Fruit fly (Drosophila melanogaster) whole organism, embryonic: ENCODE results near the gene ph-d.

Experiments
- Asciz ChIP-seq: fragments of 200-800 bp; sonication (Bioruptor generic); optimal IDR thresholded peaks from 2 replicates; lab custom pipeline; 2017; ENCODE audit warnings: missing biosample characterization, mild to moderate bottlenecking, missing genetic modification characterization, missing genetic modification reagents
- Blimp-1 ChIP-seq: fragments of 200-800 bp; sonication (Bioruptor generic); optimal IDR thresholded peaks from 3 replicates; lab custom pipeline; 2018; ENCODE audit warnings: missing biosample characterization, missing genetic modification characterization, mild to moderate bottlenecking, moderate library complexity, missing genetic modification reagents
- CG10147 ChIP-seq: fragments of 200-800 bp; sonication (Bioruptor generic); optimal IDR thresholded peaks from 2 replicates; lab custom pipeline; 2019; ENCODE audit warnings: missing biosample characterization, mild to moderate bottlenecking, missing genetic modification characterization, moderate library complexity
- CG11398 ChIP-seq: fragments of 200-800 bp; sonication (Bioruptor generic); optimal IDR thresholded peaks from 2 replicates; lab custom pipeline; 2016; ENCODE audit warnings: missing biosample characterization, missing genetic modification characterization
- CG11456 ChIP-seq: fragments of 200-800 bp; sonication (Bioruptor generic); IDR thresholded peaks from 3 replicates; pipeline ENCODE4 v1.3.6; 2022; ENCODE audit warnings: missing biosample characterization, missing genetic modification characterization
- CG12236 ChIP-seq: fragments of 200-800 bp; sonication (Bioruptor generic); optimal IDR thresholded peaks from 2 replicates; lab custom pipeline; 2016; ENCODE audit warnings: missing biosample characterization, missing genetic modification characterization
- CG14860 ChIP-seq: fragments of 200-800 bp; sonication (Bioruptor generic); IDR thresholded peaks from 3 replicates; pipeline ENCODE4 v1.3.6; 2022; ENCODE audit warnings: missing biosample characterization, missing genetic modification characterization; ENCODE audit not compliant: partially characterized antibody
- CG17829 ChIP-seq: fragments of 200-800 bp; optimal IDR thresholded peaks from 2 replicates; lab custom pipeline; 2019; ENCODE audit warnings: missing biosample characterization, mild to moderate bottlenecking, missing genetic modification characterization, moderate library complexity
- CG18599 ChIP-seq: fragments of 200-800 bp; sonication (Bioruptor generic); optimal IDR thresholded peaks from 3 replicates; lab custom pipeline; 2017; ENCODE audit warnings: missing biosample characterization, missing genetic modification characterization, mild to moderate bottlenecking, moderate library complexity, missing genetic modification reagents
- CG2678 ChIP-seq: fragments of 200-800 bp; sonication (Bioruptor generic); optimal IDR thresholded peaks from 3 replicates; lab custom pipeline; 2019; ENCODE audit warnings: missing biosample characterization, mild to moderate bottlenecking, missing genetic modification characterization, moderate library complexity
- CG2712 ChIP-seq: fragments of 200-800 bp; optimal IDR thresholded peaks from 3 replicates; lab custom pipeline; 2019; ENCODE audit warnings: missing biosample characterization, mild to moderate bottlenecking, missing genetic modification characterization, moderate library complexity
- CG31365 ChIP-seq: fragments of 200-800 bp; sonication (Bioruptor generic); optimal IDR thresholded peaks from 2 replicates; lab custom pipeline; 2018; ENCODE audit warnings: missing biosample characterization, mild to moderate bottlenecking, missing genetic modification characterization
- CG31441 ChIP-seq: fragments of 200-800 bp; sonication (Bioruptor generic); IDR thresholded peaks from 2 replicates; pipeline ENCODE4 v1.3.6; 2022; ENCODE audit warnings: missing biosample characterization, missing genetic modification characterization
- CG34376 ChIP-seq: fragments of 200-800 bp; sonication (Bioruptor generic); optimal IDR thresholded peaks from 2 replicates; lab custom pipeline; 2018; ENCODE audit warnings: missing biosample characterization, mild to moderate bottlenecking, missing genetic modification characterization
- CG4328 ChIP-seq: fragments of 200-800 bp; sonication (Bioruptor generic); optimal IDR thresholded peaks from 3 replicates; lab custom pipeline; 2017; ENCODE audit warnings: missing biosample characterization, missing genetic modification reagents, missing genetic modification characterization
- CG4360 ChIP-seq: fragments of 200-800 bp; sonication (Bioruptor generic); IDR thresholded peaks from 2 replicates; pipeline ENCODE4 v1.3.6; 2022; ENCODE audit warnings: missing biosample characterization, missing genetic modification characterization
- CG4424 ChIP-seq: fragments of 200-800 bp; sonication (Bioruptor generic); optimal IDR thresholded peaks from 3 replicates; lab custom pipeline; 2016; ENCODE audit warnings: missing biosample characterization, missing genetic modification characterization
- CG6175 ChIP-seq: fragments of 200-800 bp; sonication (Bioruptor generic); IDR thresholded peaks from 3 replicates; pipeline ENCODE4 v1.3.6; 2022; ENCODE audit warnings: missing biosample characterization, missing genetic modification characterization
- CG8765 ChIP-seq: fragments of 200-800 bp; sonication (Bioruptor generic); IDR thresholded peaks from 2 replicates; pipeline ENCODE4 v1.3.6; 2022; ENCODE audit warnings: missing biosample characterization, missing genetic modification characterization
- CG9727 ChIP-seq: fragments of 200-800 bp; sonication (Bioruptor generic); optimal IDR thresholded peaks from 3 replicates; lab custom pipeline; 2017; ENCODE audit warnings: missing biosample characterization, mild to moderate bottlenecking, missing genetic modification characterization
- CoRest ChIP-seq: fragments of 200-800 bp; sonication (Bioruptor generic); optimal IDR thresholded peaks from 3 replicates; lab custom pipeline; 2018; ENCODE audit warnings: missing biosample characterization, mild to moderate bottlenecking, missing genetic modification characterization, moderate library complexity
- Dip2 ChIP-seq: fragments of 200-800 bp; sonication (Bioruptor generic); IDR thresholded peaks from 2 replicates; pipeline ENCODE4 v1.3.6; 2022; ENCODE audit warnings: missing biosample characterization, missing genetic modification characterization
- Fer1 ChIP-seq: fragments of 200-800 bp; sonication (Bioruptor generic); optimal IDR thresholded peaks from 2 replicates; lab custom pipeline; 2017; ENCODE audit warnings: missing biosample characterization, mild to moderate bottlenecking, missing genetic modification characterization
- MBD-R2 ChIP-seq: fragments of 200-800 bp; sonication (Bioruptor generic); IDR thresholded peaks from 2 replicates; pipeline ENCODE4 v1.3.6; 2022; ENCODE audit warnings: missing biosample characterization, missing genetic modification characterization
- NK7.1 ChIP-seq: fragments of 200-800 bp; sonication (Bioruptor generic); optimal IDR thresholded peaks from 3 replicates; lab custom pipeline; 2016; ENCODE audit warnings: missing biosample characterization, missing genetic modification characterization
- Optix ChIP-seq: fragments of 200-800 bp; sonication (Bioruptor generic); IDR thresholded peaks from 3 replicates; pipeline ENCODE4 v1.3.6; 2022; ENCODE audit warnings: missing biosample characterization, missing genetic modification characterization
- Ravus ChIP-seq: fragments of 200-800 bp; sonication (Bioruptor generic); IDR thresholded peaks from 2 replicates; pipeline ENCODE4 v1.3.6; 2022; ENCODE audit warnings: missing biosample characterization, missing genetic modification characterization
- Rx ChIP-seq: fragments of 200-800 bp; sonication (Bioruptor generic); IDR thresholded peaks from 2 replicates; pipeline ENCODE4 v1.3.6; 2022; ENCODE audit warnings: missing biosample characterization, missing genetic modification characterization
- Spps ChIP-seq: fragments of 200-800 bp; sonication (Bioruptor generic); optimal IDR thresholded peaks from 2 replicates; lab custom pipeline; 2018; ENCODE audit warnings: missing biosample characterization, mild to moderate bottlenecking, missing genetic modification characterization
- Ssrp ChIP-seq: fragments of 200-800 bp; sonication (Bioruptor generic); optimal IDR thresholded peaks from 2 replicates; lab custom pipeline; 2018; ENCODE audit warnings: missing biosample characterization, mild to moderate bottlenecking, missing genetic modification characterization, moderate library complexity
- Xbp1 ChIP-seq: fragments of 200-800 bp; sonication (Bioruptor generic); optimal IDR thresholded peaks from 3 replicates; lab custom pipeline; 2016; ENCODE audit warnings: missing biosample characterization, mild to moderate bottlenecking, missing genetic modification characterization
- chinmo ChIP-seq: fragments of 200-800 bp; sonication (Bioruptor generic); IDR thresholded peaks from 4 replicates; pipeline ENCODE4 v1.3.6; 2022; ENCODE audit warnings: missing biosample characterization, missing genetic modification characterization; ENCODE audit not compliant: partially characterized antibody
- chm ChIP-seq: fragments of 200-800 bp; sonication (Bioruptor generic); IDR thresholded peaks from 2 replicates; pipeline ENCODE4 v1.3.6; 2022; ENCODE audit warnings: missing biosample characterization, missing genetic modification characterization
- chn ChIP-seq: fragments of 200-800 bp; sonication (Bioruptor generic); optimal IDR thresholded peaks from 2 replicates; lab custom pipeline; 2016; ENCODE audit warnings: missing biosample characterization, missing genetic modification characterization
- disco-r ChIP-seq: fragments of 200-800 bp; sonication (Bioruptor generic); optimal IDR thresholded peaks from 2 replicates; lab custom pipeline; 2016; ENCODE audit warnings: missing biosample characterization, missing genetic modification characterization
- dmrt11E ChIP-seq: fragments of 200-800 bp; sonication (Bioruptor generic); optimal IDR thresholded peaks from 3 replicates; lab custom pipeline; 2018; ENCODE audit warnings: missing biosample characterization, mild to moderate bottlenecking, missing genetic modification characterization, moderate library complexity
- ftz-f1 ChIP-seq: fragments of 200-800 bp; sonication (Bioruptor generic); optimal IDR thresholded peaks from 2 replicates; lab custom pipeline; 2016; ENCODE audit warnings: missing biosample characterization, missing genetic modification characterization
- grau ChIP-seq: fragments of 200-800 bp; optimal IDR thresholded peaks from 3 replicates; lab custom pipeline; 2019; ENCODE audit warnings: missing biosample characterization, mild to moderate bottlenecking, missing genetic modification characterization, moderate library complexity
- gsb ChIP-seq: fragments of 200-800 bp; sonication (Bioruptor generic); IDR thresholded peaks from 2 replicates; pipeline ENCODE4 v1.3.6; 2022; ENCODE audit warnings: missing biosample characterization, missing genetic modification characterization
- hb ChIP-seq: fragments of 200-800 bp; sonication (Bioruptor generic); IDR thresholded peaks from 3 replicates; pipeline ENCODE4 v1.3.6; 2022; ENCODE audit warnings: missing biosample characterization, missing genetic modification characterization; ENCODE audit not compliant: partially characterized antibody
- pan ChIP-seq, 4 experiments: fragments of >200 bp in 3 of 4; fragments of 200-800 bp in 1 of 4; sonication (Bioruptor generic) in 1 of 4; optimal IDR thresholded peaks in 3 of 4; IDR thresholded peaks in 1 of 4; 2 replicates each; pipeline versions ENCODE4 v1.3.6 to Lab custom; 2017 to 2022; ENCODE audit warnings: missing biosample characterization in 2 of 4, missing genetic modification characterization in 2 of 4, mixed read lengths in 1 of 4
- sisA ChIP-seq: fragments of 200-800 bp; sonication (Bioruptor generic); IDR thresholded peaks from 2 replicates; pipeline ENCODE4 v1.3.6; 2022; ENCODE audit warnings: missing biosample characterization, missing genetic modification characterization
- so ChIP-seq: fragments of 200-800 bp; sonication (Bioruptor generic); IDR thresholded peaks from 3 replicates; pipeline ENCODE4 v1.3.6; 2022; ENCODE audit warnings: missing biosample characterization, missing genetic modification characterization
- stwl ChIP-seq: fragments of 200-800 bp; sonication (Bioruptor generic); optimal IDR thresholded peaks from 3 replicates; lab custom pipeline; 2018; ENCODE audit warnings: missing biosample characterization, mild to moderate bottlenecking, missing genetic modification characterization, moderate library complexity
- twi ChIP-seq: fragments of 200-800 bp; optimal IDR thresholded peaks from 2 replicates; lab custom pipeline; 2019; ENCODE audit warnings: missing biosample characterization, mild to moderate bottlenecking, missing genetic modification characterization, moderate library complexity
- tx ChIP-seq: fragments of 200-800 bp; sonication (Bioruptor generic); optimal IDR thresholded peaks from 2 replicates; lab custom pipeline; 2016; ENCODE audit warnings: missing biosample characterization, missing genetic modification characterization
- z ChIP-seq: fragments of 200-800 bp; sonication (Bioruptor generic); IDR thresholded peaks from 3 replicates; pipeline ENCODE4 v1.3.6; 2022; ENCODE audit warnings: missing biosample characterization, missing genetic modification characterization
- zen ChIP-seq: fragments of 200-800 bp; sonication (Bioruptor generic); optimal IDR thresholded peaks from 3 replicates; lab custom pipeline; 2018; ENCODE audit warnings: missing biosample characterization, mild to moderate bottlenecking, missing genetic modification characterization, moderate library complexity

The ph-d gene

DNA sequence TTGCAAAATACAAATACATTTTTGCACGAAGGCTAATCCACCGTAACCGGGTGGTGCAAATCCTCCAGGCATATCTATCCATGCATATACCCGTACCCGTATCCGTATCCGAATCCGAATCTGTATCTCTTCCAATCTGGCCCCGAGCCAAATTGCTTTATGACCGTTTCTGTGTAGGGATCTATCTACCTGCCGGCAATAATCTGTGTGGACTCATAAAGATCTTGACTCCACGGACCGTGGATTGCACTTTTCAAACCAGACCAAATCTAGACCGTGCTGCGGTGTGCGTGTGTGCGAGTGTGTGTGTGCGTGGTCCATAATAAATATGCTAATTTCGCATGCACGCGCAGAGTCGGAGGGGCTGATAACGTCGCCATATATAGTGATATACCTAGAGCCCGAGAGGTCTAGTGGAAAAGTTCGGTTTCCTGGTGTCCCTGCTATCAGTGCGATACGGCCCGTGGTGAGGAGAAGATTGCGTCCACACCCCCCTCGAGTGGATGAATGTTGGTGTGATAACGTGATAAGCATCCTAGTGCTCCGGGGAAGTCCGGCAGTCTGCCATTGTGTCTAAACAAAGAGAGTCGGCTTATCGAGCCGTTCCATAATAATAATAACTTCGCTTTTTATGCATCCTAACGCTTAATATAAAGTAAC lies 19.3 kb upstream of the ph-d start (continued):
- TF ChIP-seq Fer1 (GFP tag; lab: Kevin White, UChicago) = no peak
- TF ChIP-seq ftz-f1 = no peak
- TF ChIP-seq CG4424 (GFP tag; lab: Kevin White, UChicago) = no peak
- TF ChIP-seq Xbp1 (GFP tag; lab: Kevin White, UChicago) = no peak

DNA sequence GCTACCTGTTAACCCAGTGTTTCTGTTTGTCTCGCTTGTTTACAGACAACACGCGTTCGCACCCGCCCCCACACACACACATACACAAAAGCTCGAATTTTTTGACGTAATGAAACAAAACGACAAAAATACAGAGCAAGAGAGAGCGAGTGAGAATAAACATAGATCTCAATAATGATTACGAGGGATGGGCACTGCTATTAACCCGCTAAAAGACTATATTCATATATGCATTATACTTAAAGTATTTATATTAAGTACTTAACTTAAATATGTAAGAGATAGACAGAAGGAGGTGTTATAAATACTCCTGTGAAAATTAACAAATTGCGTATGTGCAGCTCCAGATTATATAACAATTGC lies 18.7 kb upstream of the ph-d start:
- no peak for TF ChIP-seq CG17829 (tag; lab: Kevin White, UChicago)
- TF ChIP-seq CG34376 (GFP tag; lab: Kevin White, UChicago) = peak; percentile 55
- no peak for TF ChIP-seq Ravus (GFP tag; lab: Robert Waterston, UW)
- no peak for TF ChIP-seq chn (GFP tag; lab: Kevin White, UChicago)
- TF ChIP-seq CoRest (tag; lab: Kevin White, UChicago) = peak; percentile 50
- peak; percentile 75; the same call in 1 of the 2 replicates for TF ChIP-seq chm (GFP tag; lab: Robert Waterston, UW)
- TF ChIP-seq Spps (tag; lab: Kevin White, UChicago) = no peak
- TF ChIP-seq disco-r (GFP tag; lab: Kevin White, UChicago) = no peak
- peak; percentile 72 for TF ChIP-seq CG18599
- TF ChIP-seq CG6175 (GFP tag; lab: Robert Waterston, UW) = no peak
- TF ChIP-seq zen (tag; lab: Kevin White, UChicago) = no peak
- TF ChIP-seq dmrt11E (tag; lab: Kevin White, UChicago) = no peak
- TF ChIP-seq Asciz (GFP tag; lab: Kevin White, UChicago) = peak; percentile 61
- TF ChIP-seq CG31441 (GFP tag; lab: Robert Waterston, UW) = peak; percentile 47
- TF ChIP-seq CG2712 (tag; lab: Kevin White, UChicago) = peak; percentile 15
- peak; percentile 37; the same call in 1 of the 3 replicates for TF ChIP-seq z
- no peak for TF ChIP-seq NK7.1
- no peak for TF ChIP-seq pan (optimal IDR thresholded peaks at IDR 0.05; lab: Kevin White, UChicago)
- peak in 1 of 2 experiments; percentile 64 for TF ChIP-seq pan (GFP tag; optimal IDR thresholded peaks at IDR 0.05 in 1 of 2, IDR thresholded peaks at IDR 0.05 in 1 of 2)
- no peak for TF ChIP-seq twi
- no peak for TF ChIP-seq sisA
- peak; percentile 16; the same call in 1 of the 2 replicates for TF ChIP-seq MBD-R2 (GFP tag; lab: Robert Waterston, UW)
- no peak for TF ChIP-seq stwl (tag; lab: Kevin White, UChicago)
- peak; percentile 34 for TF ChIP-seq CG10147 (GFP tag; lab: Kevin White, UChicago)
- peak; percentile 68 for TF ChIP-seq grau (tag; lab: Kevin White, UChicago)
- TF ChIP-seq tx (GFP tag; lab: Kevin White, UChicago) = peak; percentile 1
- no peak for TF ChIP-seq CG11456 (GFP tag; lab: Robert Waterston, UW)
- TF ChIP-seq so = no peak
- TF ChIP-seq Blimp-1 (GFP tag; lab: Kevin White, UChicago) = peak; percentile 36
- TF ChIP-seq CG11398 (GFP tag; lab: Kevin White, UChicago) = peak; percentile 61
- 0 out of 2 replicates have a peak, but pooled peaks have one; percentile 11 for TF ChIP-seq CG4360 (GFP tag; lab: Robert Waterston, UW)
- no peak for TF ChIP-seq CG14860
- TF ChIP-seq CG31365 (tag; lab: Kevin White, UChicago) = peak; percentile 53
- no peak for TF ChIP-seq CG12236 (GFP tag; lab: Kevin White, UChicago)
- no peak for TF ChIP-seq Rx (GFP tag; lab: Robert Waterston, UW)
- peak; percentile 2 for TF ChIP-seq Ssrp
- TF ChIP-seq hb = no peak
- peak; percentile 68 for TF ChIP-seq CG2678 (tag; lab: Kevin White, UChicago)
- TF ChIP-seq chinmo (GFP tag; lab: Robert Waterston, UW) = no peak
- no peak for TF ChIP-seq Optix (GFP tag; lab: Robert Waterston, UW)
- TF ChIP-seq CG4328 (GFP tag; lab: Kevin White, UChicago) = peak; percentile 2
- no peak for TF ChIP-seq CG8765 (GFP tag; lab: Robert Waterston, UW)
- no peak for TF ChIP-seq Dip2
- TF ChIP-seq gsb = peak; percentile 31; the same call in 1 of the 2 replicates
- no peak for TF ChIP-seq CG9727
